Fruit fly (Drosophila melanogaster) whole organism, adult: ENCODE data around the gene Lam.
A peak's percentile ranks its signal among the peaks of the same experiment; 100 is the strongest.

Experiments
- CG14711 ChIP-seq: fragments of 200-800 bp; sonication (Bioruptor generic); optimal IDR thresholded peaks from 2 replicates; lab custom pipeline; 2018; ENCODE audit warnings: missing biosample characterization, mild to moderate bottlenecking, missing genetic modification characterization, moderate library complexity
- CG1620 ChIP-seq: fragments of 200-800 bp; sonication (Bioruptor generic); optimal IDR thresholded peaks from 2 replicates; lab custom pipeline; 2016; ENCODE audit warnings: missing biosample characterization, missing genetic modification characterization
- CG5204 ChIP-seq: fragments of 200-800 bp; sonication (Bioruptor generic); optimal IDR thresholded peaks from 2 replicates; lab custom pipeline; 2016; ENCODE audit warnings: missing biosample characterization, missing genetic modification characterization
- CG7045 ChIP-seq: fragments of 200-800 bp; sonication (Bioruptor generic); optimal IDR thresholded peaks from 2 replicates; lab custom pipeline; 2017; ENCODE audit warnings: missing biosample characterization, mild to moderate bottlenecking, missing genetic modification characterization
- CG7101 ChIP-seq: fragments of 200-800 bp; sonication (Bioruptor generic); optimal IDR thresholded peaks from 2 replicates; lab custom pipeline; 2018; ENCODE audit warnings: missing biosample characterization, mild to moderate bottlenecking, missing genetic modification characterization, moderate library complexity
- Clk ChIP-seq: fragments of 200-800 bp; sonication (Bioruptor generic); optimal IDR thresholded peaks from 2 replicates; lab custom pipeline; 2017; ENCODE audit warnings: missing biosample characterization, missing genetic modification characterization
- Crg-1 ChIP-seq: fragments of 200-800 bp; sonication (Bioruptor generic); optimal IDR thresholded peaks from 2 replicates; lab custom pipeline; 2016; ENCODE audit warnings: missing biosample characterization, missing genetic modification characterization
- bab1 ChIP-seq: fragments of 200-800 bp; sonication (Bioruptor generic); optimal IDR thresholded peaks from 3 replicates; lab custom pipeline; 2019; ENCODE audit warnings: missing biosample characterization, mild to moderate bottlenecking, missing genetic modification characterization, moderate library complexity
- cnc ChIP-seq, 2 experiments: fragments of >200 bp; optimal IDR thresholded peaks; 2 replicates each; lab custom pipeline; 2017
- toe ChIP-seq: fragments of 200-800 bp; sonication (Bioruptor generic); optimal IDR thresholded peaks from 2 replicates; lab custom pipeline; 2016; ENCODE audit warnings: missing biosample characterization, missing genetic modification characterization

- TF ChIP-seq cnc (optimal IDR thresholded peaks at IDR 0.05; lab: Kevin White, UChicago), result no peak
- peak; percentile 83 for TF ChIP-seq CG7101 (tag; lab: Kevin White, UChicago)
- TF ChIP-seq CG14711 (tag; lab: Kevin White, UChicago), result peak; percentile 78
- peak; percentile 80 for TF ChIP-seq CG7045 (GFP tag; lab: Kevin White, UChicago)
- peak; percentile 79 for TF ChIP-seq CG1620 (GFP tag; lab: Kevin White, UChicago)
- peak; percentile 31 for TF ChIP-seq Crg-1 (GFP tag; lab: Kevin White, UChicago)
- TF ChIP-seq bab1 (GFP tag; lab: Kevin White, UChicago), result peak; percentile 59
- peak; percentile 76 for TF ChIP-seq Clk (GFP tag; lab: Kevin White, UChicago)
- no peak for TF ChIP-seq CG5204 (GFP tag; lab: Kevin White, UChicago)
- TF ChIP-seq toe (GFP tag; lab: Kevin White, UChicago), result no peak
Observed at dm6 chr2L:5523848-5524473, 18.3 kb upstream of the Lam start, which contains the start of the genes Vps52 and Elp4.
